Worm (Caenorhabditis elegans) whole organism, L1 larva: ENCODE results near the gene Y45F3A.4.

Source experiments
- C16A3.4 ChIP-seq: fragments of 150-350 bp; optimal IDR thresholded peaks from 2 replicates; lab custom pipeline; 2014; ENCODE audit warnings: missing biosample characterization, missing genetic modification characterization
- C34B4.2 ChIP-seq: sonication (generic microtip); optimal IDR thresholded peaks from 2 replicates; lab custom pipeline; 2017; ENCODE audit warnings: mild to moderate bottlenecking, missing genetic modification characterization, missing compliant biosample characterization
- Y116A8C.19 ChIP-seq: sonication (generic microtip); optimal IDR thresholded peaks from 2 replicates; lab custom pipeline; 2016; ENCODE audit warnings: missing compliant biosample characterization, missing genetic modification characterization, borderline replicate concordance
- aha-1 ChIP-seq: fragments of 150-350 bp; optimal IDR thresholded peaks from 2 replicates; lab custom pipeline; 2014; ENCODE audit warnings: missing biosample characterization, missing genetic modification characterization
- aly-2 ChIP-seq: fragments of 150-350 bp; optimal IDR thresholded peaks from 2 replicates; lab custom pipeline; 2014; ENCODE audit warnings: missing biosample characterization, missing genetic modification characterization
- blmp-1 ChIP-seq: fragments of 150-350 bp; optimal IDR thresholded peaks from 2 replicates; lab custom pipeline; 2014; ENCODE audit warnings: missing biosample characterization, missing genetic modification characterization
- ceh-88 ChIP-seq: fragments of 200-800 bp; sonication (Bioruptor generic); IDR thresholded peaks from 2 replicates; pipeline ENCODE4 v1.3.6; 2022; ENCODE audit warnings: missing genetic modification characterization, missing compliant biosample characterization
- ceh-90 ChIP-seq: sonication (generic microtip); optimal IDR thresholded peaks from 2 replicates; lab custom pipeline; 2016; ENCODE audit warnings: missing genetic modification characterization, missing compliant biosample characterization
- dpl-1 ChIP-seq, 3 experiments: fragments of 150-350 bp in 2 of 3; sonication (generic microtip) in 1 of 3; optimal IDR thresholded peaks; 2 replicates each; lab custom pipeline; 2014 to 2017; ENCODE audit warnings: missing biosample characterization in 3 of 3, missing genetic modification characterization in 3 of 3, missing genetic modification reagents in 3 of 3
- dsc-1 ChIP-seq: sonication (generic microtip); optimal IDR thresholded peaks from 2 replicates; lab custom pipeline; 2016; ENCODE audit warnings: mild to moderate bottlenecking, missing genetic modification characterization, missing compliant biosample characterization
- efl-1 ChIP-seq, 4 experiments: fragments of 150-350 bp; optimal IDR thresholded peaks in 3 of 4; peaks in 1 of 4; 1 replicate in 1 of 4; 2 replicates in 3 of 4; lab custom pipeline; 2014; ENCODE audit warnings: missing biosample characterization in 2 of 4, missing genetic modification characterization in 2 of 4, missing genetic modification reagents in 2 of 4
- efl-3 ChIP-seq: fragments of 200-800 bp; sonication (Bioruptor generic); optimal IDR thresholded peaks from 2 replicates; lab custom pipeline; 2018; ENCODE audit warnings: mild to moderate bottlenecking, missing genetic modification characterization, missing compliant biosample characterization
- fkh-10 ChIP-seq: sonication (generic microtip); optimal IDR thresholded peaks from 2 replicates; lab custom pipeline; 2017; ENCODE audit warnings: missing biosample characterization, missing genetic modification reagents, missing genetic modification characterization
- fos-1 ChIP-seq: fragments of 150-350 bp; optimal IDR thresholded peaks from 2 replicates; lab custom pipeline; 2014; ENCODE audit warnings: missing biosample characterization, missing genetic modification characterization
- grh-1 ChIP-seq: fragments of 200-800 bp; sonication (Bioruptor generic); IDR thresholded peaks from 2 replicates; pipeline ENCODE4 v1.3.6; 2022; ENCODE audit warnings: missing genetic modification reagents, missing genetic modification characterization, missing compliant biosample characterization
- hpl-2 ChIP-seq: fragments of 150-350 bp; optimal IDR thresholded peaks from 2 replicates; lab custom pipeline; 2014; ENCODE audit warnings: missing biosample characterization, missing genetic modification reagents, missing genetic modification characterization
- irx-1 ChIP-seq: sonication (generic microtip); optimal IDR thresholded peaks from 2 replicates; lab custom pipeline; 2016; ENCODE audit warnings: missing genetic modification characterization, missing compliant biosample characterization
- jun-1 ChIP-seq: fragments of 150-350 bp; optimal IDR thresholded peaks from 2 replicates; lab custom pipeline; 2014; ENCODE audit warnings: missing biosample characterization, missing genetic modification reagents, missing genetic modification characterization
- lin-14 ChIP-seq: fragments of 200-800 bp; sonication (Bioruptor generic); optimal IDR thresholded peaks from 2 replicates; lab custom pipeline; 2018; ENCODE audit warnings: mild to moderate bottlenecking, missing genetic modification characterization, moderate library complexity, missing compliant biosample characterization
- lin-15B ChIP-seq: fragments of 150-350 bp; sonication (generic microtip); optimal IDR thresholded peaks from 3 replicates; lab custom pipeline; 2014; ENCODE audit warnings: missing biosample characterization, missing genetic modification characterization
- lin-35 ChIP-seq, 2 experiments: fragments of 150-350 bp; optimal IDR thresholded peaks; 2 replicates each; lab custom pipeline; 2014; ENCODE audit warnings: missing biosample characterization in 2 of 2, missing genetic modification characterization in 2 of 2, missing genetic modification reagents in 2 of 2
- lir-3 ChIP-seq: sonication (generic microtip); optimal IDR thresholded peaks from 2 replicates; lab custom pipeline; 2016; ENCODE audit warnings: mild to moderate bottlenecking, missing genetic modification characterization, moderate library complexity, missing compliant biosample characterization; ENCODE audit not compliant: poor library complexity
- lsy-2 ChIP-seq, 2 experiments: fragments of 150-350 bp; optimal IDR thresholded peaks; 2 replicates each; lab custom pipeline; 2014; ENCODE audit warnings: missing biosample characterization in 2 of 2, missing genetic modification characterization in 2 of 2
- mdl-1 ChIP-seq, 2 experiments: fragments of 150-350 bp; optimal IDR thresholded peaks; 2 replicates each; lab custom pipeline; 2014 to 2017; ENCODE audit warnings: missing biosample characterization in 2 of 2, missing genetic modification characterization in 2 of 2, inconsistent platforms in 1 of 2
- mep-1 ChIP-seq: fragments of 150-350 bp; optimal IDR thresholded peaks from 2 replicates; lab custom pipeline; 2014; ENCODE audit warnings: missing biosample characterization, missing genetic modification characterization
- nhr-12 ChIP-seq: sonication (generic microtip); optimal IDR thresholded peaks from 2 replicates; lab custom pipeline; 2017; ENCODE audit warnings: missing biosample characterization, missing genetic modification characterization
- nhr-19 ChIP-seq: fragments of 200-800 bp; sonication (Bioruptor generic); conservative IDR thresholded peaks from 2 replicates; pipeline ENCODE4 v1.3.6; 2022; ENCODE audit warnings: missing genetic modification characterization, missing compliant biosample characterization
- nhr-20 ChIP-seq: sonication (generic microtip); optimal IDR thresholded peaks from 2 replicates; lab custom pipeline; 2016; ENCODE audit warnings: mild to moderate bottlenecking, missing genetic modification characterization, missing compliant biosample characterization
- nhr-237 ChIP-seq: fragments of 150-350 bp; optimal IDR thresholded peaks from 2 replicates; lab custom pipeline; 2014; ENCODE audit warnings: missing biosample characterization, missing genetic modification characterization
- nhr-47 ChIP-seq: sonication (generic microtip); optimal IDR thresholded peaks from 2 replicates; lab custom pipeline; 2016; ENCODE audit warnings: mild to moderate bottlenecking, missing genetic modification characterization, moderate library complexity, missing compliant biosample characterization
- nhr-71 ChIP-seq: sonication (generic microtip); optimal IDR thresholded peaks from 2 replicates; lab custom pipeline; 2016; ENCODE audit warnings: mild to moderate bottlenecking, missing genetic modification characterization, moderate library complexity, missing compliant biosample characterization
- nhr-85 ChIP-seq: sonication (generic microtip); peaks from one replicate; lab custom pipeline; 2016; ENCODE audit warnings: missing genetic modification characterization, inconsistent platforms, missing compliant biosample characterization
- nhr-90 ChIP-seq: sonication (generic microtip); optimal IDR thresholded peaks from 2 replicates; lab custom pipeline; 2016; ENCODE audit warnings: mild to moderate bottlenecking, missing genetic modification characterization, missing compliant biosample characterization; ENCODE audit not compliant: poor library complexity
- pag-3 ChIP-seq: sonication (generic microtip); optimal IDR thresholded peaks from 2 replicates; lab custom pipeline; 2017; ENCODE audit warnings: missing genetic modification characterization, mild to moderate bottlenecking, missing compliant biosample characterization, antibody characterized with exemption, borderline replicate concordance; ENCODE audit not compliant: insufficient read depth
- pqm-1 ChIP-seq: sonication (generic microtip); optimal IDR thresholded peaks from 3 replicates; lab custom pipeline; 2017; ENCODE audit warnings: missing biosample characterization, missing genetic modification characterization
- rnt-1 ChIP-seq: sonication (generic microtip); optimal IDR thresholded peaks from 2 replicates; lab custom pipeline; 2016; ENCODE audit warnings: mild to moderate bottlenecking, missing genetic modification characterization, moderate library complexity, missing compliant biosample characterization
- snu-23 ChIP-seq: sonication (generic microtip); optimal IDR thresholded peaks from 2 replicates; lab custom pipeline; 2016; ENCODE audit warnings: missing genetic modification characterization, missing compliant biosample characterization
- sox-4 ChIP-seq: sonication (generic microtip); optimal IDR thresholded peaks from 2 replicates; lab custom pipeline; 2016; ENCODE audit warnings: missing genetic modification characterization, missing compliant biosample characterization
- sptf-1 ChIP-seq: fragments of 150-350 bp; optimal IDR thresholded peaks from 2 replicates; lab custom pipeline; 2014; ENCODE audit warnings: missing biosample characterization, missing genetic modification characterization
- sup-37 ChIP-seq: fragments of 200-800 bp; sonication (Bioruptor generic); optimal IDR thresholded peaks from 2 replicates; lab custom pipeline; 2018; ENCODE audit warnings: mild to moderate bottlenecking, missing genetic modification characterization, missing compliant biosample characterization
- swsn-7 ChIP-seq: sonication (generic microtip); optimal IDR thresholded peaks from 2 replicates; lab custom pipeline; 2016; ENCODE audit warnings: missing genetic modification characterization, missing compliant biosample characterization
- tbx-2 ChIP-seq: sonication (generic microtip); optimal IDR thresholded peaks from 2 replicates; lab custom pipeline; 2016; ENCODE audit warnings: missing genetic modification characterization, missing compliant biosample characterization
- unc-130 ChIP-seq: fragments of 150-350 bp; optimal IDR thresholded peaks from 2 replicates; lab custom pipeline; 2017; ENCODE audit warnings: missing biosample characterization, missing genetic modification characterization, inconsistent platforms
- unc-62 ChIP-seq: fragments of 150-350 bp; optimal IDR thresholded peaks from 2 replicates; lab custom pipeline; 2014; ENCODE audit warnings: missing biosample characterization, missing genetic modification reagents, missing genetic modification characterization
- unc-98 ChIP-seq: fragments of 200-800 bp; sonication (Bioruptor generic); IDR thresholded peaks from 2 replicates; pipeline ENCODE4 v1.3.6; 2022; ENCODE audit warnings: missing genetic modification characterization, missing compliant biosample characterization
- vab-15 ChIP-seq: sonication (generic microtip); optimal IDR thresholded peaks from 2 replicates; lab custom pipeline; 2017; ENCODE audit warnings: missing genotype, mild to moderate bottlenecking, missing genetic modification characterization, missing compliant biosample characterization
- xbp-1 ChIP-seq: sonication (generic microtip); optimal IDR thresholded peaks from 2 replicates; lab custom pipeline; 2016; ENCODE audit warnings: missing genetic modification characterization, missing compliant biosample characterization

Gene Y45F3A.4

DNA sequence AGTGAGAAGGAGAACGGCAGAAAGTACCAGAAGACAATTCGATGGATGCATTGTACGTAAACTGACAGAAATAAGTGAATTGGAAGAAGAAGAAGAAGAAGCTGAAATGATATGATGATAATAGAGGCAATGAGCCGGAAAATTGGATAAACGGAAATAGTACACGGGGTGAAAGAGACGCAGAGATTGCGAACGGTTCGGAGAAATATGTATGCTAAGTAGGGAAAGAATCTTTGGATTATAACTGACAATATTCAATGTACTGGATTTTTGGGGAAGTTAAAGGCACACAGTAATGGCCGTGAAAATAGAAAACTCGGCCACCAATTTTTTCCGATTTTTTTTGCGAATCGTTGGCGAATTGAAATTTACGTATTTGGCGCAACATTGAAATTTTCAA lies at the start of gene Y45F3A.4:
Gene Y45F3A.4 (minus strand): TSS at position 101 of the 400 bp plus-strand sequence.
- TF ChIP-seq pqm-1 (tag; lab: Kevin White, UChicago) (no peak), efl-1 (optimal IDR thresholded peaks at IDR 0.05; lab: Kevin White, UChicago) (no peak), efl-1 (GFP tag; optimal IDR thresholded peaks at IDR 0.05 in 1 of 2; lab: Kevin White, UChicago) (peak in 1 of 2 experiments; percentile 52)

- TF ChIP-seq mep-1 (tag; lab: Kevin White, UChicago) (peak; percentile 26), efl-1 (optimal IDR thresholded peaks at IDR 0.05; lab: Kevin White, UChicago) (peak; percentile 1 to 39), efl-1 (GFP tag; optimal IDR thresholded peaks at IDR 0.05 in 1 of 2; lab: Kevin White, UChicago) (peak; percentile 32 to 95), nhr-12 (tag; lab: Kevin White, UChicago) (no peak), sup-37 (GFP tag; lab: Kevin White, UChicago) (no peak), dpl-1 (GFP tag; optimal IDR thresholded peaks at IDR 0.05; lab: Kevin White, UChicago) (peak; percentile 26 to 42 (median 35)), dsc-1 (tag; lab: Kevin White, UChicago) (peak; percentile 15), lin-15B (no peak), lsy-2 (tag; optimal IDR thresholded peaks at IDR 0.05; lab: Kevin White, UChicago) (peak; percentile 29 to 66), unc-130 (tag; lab: Kevin White, UChicago) (peak; percentile 23), xbp-1 (tag; lab: Kevin White, UChicago) (peak; percentile 21), irx-1 (peak; percentile 35), grh-1 (GFP tag; lab: Robert Waterston, UW) (no peak), mdl-1 (tag; optimal IDR thresholded peaks at IDR 0.05; lab: Kevin White, UChicago) (peak in 1 of 2 experiments; percentile 36), swsn-7 (tag; lab: Kevin White, UChicago) (peak; percentile 31), sox-4 (tag; lab: Kevin White, UChicago) (no peak), nhr-85 (tag; lab: Kevin White, UChicago) (peak; percentile 79), ceh-90 (tag; lab: Kevin White, UChicago) (no peak), unc-62 (GFP tag; lab: Kevin White, UChicago) (no peak), aha-1 (tag; lab: Kevin White, UChicago) (no peak), C16A3.4 (tag; lab: Kevin White, UChicago) (peak; percentile 45), nhr-19 (peak; percentile 53), rnt-1 (peak; percentile 51), tbx-2 (tag; lab: Kevin White, UChicago) (peak; percentile 6), aly-2 (tag; lab: Kevin White, UChicago) (no peak), Y116A8C.19 (tag; lab: Kevin White, UChicago) (no peak), nhr-47 (tag; lab: Kevin White, UChicago) (peak; percentile 50), lir-3 (peak; percentile 21), snu-23 (peak; percentile 65), nhr-90 (tag; lab: Kevin White, UChicago) (peak; percentile 49), nhr-20 (tag; lab: Kevin White, UChicago) (peak; percentile 2), fkh-10 (GFP tag; lab: Kevin White, UChicago) (no peak), jun-1 (tag; lab: Kevin White, UChicago) (peak; percentile 7), nhr-71 (peak; percentile 48), lin-35 (GFP tag; optimal IDR thresholded peaks at IDR 0.05; lab: Kevin White, UChicago) (peak; percentile 20 to 72)
Observed at ce11 chrIII:10624564-10624963, 49.3 kb upstream of the Y45F3A.4 start.

DNA sequence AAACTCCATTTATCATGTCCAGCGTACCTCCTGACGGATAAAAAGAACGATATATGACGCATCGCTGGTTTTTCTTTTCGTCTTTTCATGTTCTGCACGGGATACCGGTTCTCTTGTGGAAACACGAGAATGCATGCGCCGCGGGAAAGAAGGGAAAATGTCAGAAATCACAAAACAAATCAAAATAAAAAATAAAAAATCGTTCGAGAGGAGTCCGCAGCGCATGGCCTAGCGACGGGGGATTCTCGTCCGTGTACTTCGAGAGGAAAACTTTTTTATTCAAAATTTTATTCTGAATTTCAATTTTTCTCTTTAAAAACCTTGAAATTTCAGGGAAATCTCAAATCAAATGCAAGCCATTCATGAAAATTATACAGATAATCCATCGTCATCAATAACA lies 46.0 kb upstream of the Y45F3A.4 start, which contains the start of the genes lron-10 and hpr-9:
Gene lron-10 (minus strand): TSS at position 162 of the 400 bp plus-strand sequence.
Gene hpr-9 (plus strand): TSS at position 344 of the 400 bp plus-strand sequence.
- TF ChIP-seq lin-14 (GFP tag; lab: Kevin White, UChicago) (peak; percentile 87), vab-15 (peak; percentile 50), efl-3 (GFP tag; lab: Kevin White, UChicago) (peak; percentile 77), aly-2 (tag; lab: Kevin White, UChicago) (peak; percentile 49), fos-1 (peak; percentile 13), pqm-1 (tag; lab: Kevin White, UChicago) (no peak), hpl-2 (peak; percentile 17), unc-98 (GFP tag; lab: Robert Waterston, UW) (peak; percentile 71), lir-3 (peak; percentile 97), C34B4.2 (tag; lab: Kevin White, UChicago) (peak; percentile 22), sptf-1 (no peak), nhr-47 (tag; lab: Kevin White, UChicago) (peak; percentile 94), tbx-2 (tag; lab: Kevin White, UChicago) (peak; percentile 93), nhr-71 (peak; percentile 95), dsc-1 (tag; lab: Kevin White, UChicago) (peak; percentile 89), pag-3 (no peak), blmp-1 (tag; lab: Kevin White, UChicago) (peak; percentile 91), lsy-2 (tag; optimal IDR thresholded peaks at IDR 0.05; lab: Kevin White, UChicago) (peak; percentile 83 to 86), snu-23 (peak; percentile 94), unc-62 (GFP tag; lab: Kevin White, UChicago) (no peak), xbp-1 (tag; lab: Kevin White, UChicago) (peak; percentile 84), mdl-1 (tag; optimal IDR thresholded peaks at IDR 0.05; lab: Kevin White, UChicago) (peak in 1 of 2 experiments; percentile 77), nhr-237 (tag; lab: Kevin White, UChicago) (peak; percentile 38), ceh-88 (peak; percentile 61; the same call in 1 of the 2 replicates)
